Fruit fly (Drosophila melanogaster) whole organism, embryonic: ENCODE data around the gene Xe7.
A peak's percentile ranks its signal among the peaks of the same experiment; 100 is the strongest.

Source experiments
- Atf6 ChIP-seq: fragments of 200-800 bp; sonication (Bioruptor generic); IDR thresholded peaks from 2 replicates; pipeline ENCODE4 v1.3.6; 2022; ENCODE audit warnings: missing biosample characterization, missing genetic modification characterization
- Bdp1 ChIP-seq: fragments of 200-800 bp; sonication (Bioruptor generic); optimal IDR thresholded peaks from 3 replicates; lab custom pipeline; 2016; ENCODE audit warnings: missing biosample characterization, missing genetic modification characterization
- CG10147 ChIP-seq: fragments of 200-800 bp; sonication (Bioruptor generic); optimal IDR thresholded peaks from 2 replicates; lab custom pipeline; 2019; ENCODE audit warnings: missing biosample characterization, mild to moderate bottlenecking, missing genetic modification characterization, moderate library complexity
- CG10209 ChIP-seq: fragments of 200-800 bp; sonication (Bioruptor generic); optimal IDR thresholded peaks from 3 replicates; lab custom pipeline; 2017; ENCODE audit warnings: missing biosample characterization, mild to moderate bottlenecking, missing genetic modification characterization, missing genetic modification reagents
- CG10366 ChIP-seq: fragments of 200-800 bp; sonication (Bioruptor generic); IDR thresholded peaks from 2 replicates; pipeline ENCODE4 v1.3.6; 2022; ENCODE audit warnings: missing biosample characterization, missing genetic modification characterization
- CG10431 ChIP-seq: fragments of 200-800 bp; sonication (Bioruptor generic); optimal IDR thresholded peaks from 3 replicates; lab custom pipeline; 2018; ENCODE audit warnings: missing biosample characterization, mild to moderate bottlenecking, missing genetic modification characterization
- CG11085 ChIP-seq: fragments of 200-800 bp; sonication (Bioruptor generic); IDR thresholded peaks from 2 replicates; pipeline ENCODE4 v1.3.6; 2022; ENCODE audit warnings: missing biosample characterization, missing genetic modification characterization
- CG11560 ChIP-seq: fragments of 200-800 bp; sonication (Bioruptor generic); IDR thresholded peaks from 3 replicates; pipeline ENCODE4 v1.3.6; 2022; ENCODE audit warnings: missing biosample characterization, missing genetic modification characterization
- CG12299 ChIP-seq: fragments of 200-800 bp; sonication (Bioruptor generic); optimal IDR thresholded peaks from 2 replicates; lab custom pipeline; 2018; ENCODE audit warnings: missing biosample characterization, mild to moderate bottlenecking, missing genetic modification characterization
- CG12391 ChIP-seq: fragments of 200-800 bp; sonication (Bioruptor generic); optimal IDR thresholded peaks from 3 replicates; lab custom pipeline; 2018; ENCODE audit warnings: missing biosample characterization, mild to moderate bottlenecking, missing genetic modification characterization, moderate library complexity
- CG14014 ChIP-seq: fragments of 200-800 bp; sonication (Bioruptor generic); IDR thresholded peaks from 2 replicates; pipeline ENCODE4 v1.3.6; 2022; ENCODE audit warnings: missing biosample characterization, missing genetic modification characterization
- CG14667 ChIP-seq: fragments of 200-800 bp; sonication (Bioruptor generic); IDR thresholded peaks from 2 replicates; pipeline ENCODE4 v1.3.6; 2022; ENCODE audit warnings: missing biosample characterization, missing genetic modification characterization
- CG14965 ChIP-seq: fragments of 200-800 bp; sonication (Bioruptor generic); optimal IDR thresholded peaks from 2 replicates; lab custom pipeline; 2016; ENCODE audit warnings: missing biosample characterization, missing genetic modification characterization, borderline replicate concordance
- CG16815 ChIP-seq: fragments of 200-800 bp; sonication (Bioruptor generic); optimal IDR thresholded peaks from 3 replicates; lab custom pipeline; 2017; ENCODE audit warnings: missing biosample characterization, mild to moderate bottlenecking, missing genetic modification characterization
- CG18262 ChIP-seq: fragments of 200-800 bp; optimal IDR thresholded peaks from 3 replicates; lab custom pipeline; 2019; ENCODE audit warnings: missing biosample characterization, mild to moderate bottlenecking, missing genetic modification characterization, moderate library complexity
- CG18764 ChIP-seq: fragments of 200-800 bp; sonication (Bioruptor generic); optimal IDR thresholded peaks from 3 replicates; lab custom pipeline; 2016; ENCODE audit warnings: missing biosample characterization, missing genetic modification characterization
- CG32772 ChIP-seq: fragments of 200-800 bp; sonication (Bioruptor generic); IDR thresholded peaks from 2 replicates; pipeline ENCODE4 v1.3.6; 2022; ENCODE audit warnings: missing biosample characterization, missing genetic modification characterization
- CG3726 ChIP-seq: fragments of 200-800 bp; sonication (Bioruptor generic); IDR thresholded peaks from 3 replicates; pipeline ENCODE4, ENCODE4 v1.3.6; 2022; ENCODE audit warnings: missing biosample characterization, missing genetic modification characterization
- CG4617 ChIP-seq: fragments of 200-800 bp; sonication (Bioruptor generic); optimal IDR thresholded peaks from 3 replicates; lab custom pipeline; 2016; ENCODE audit warnings: missing biosample characterization, missing genetic modification characterization, borderline replicate concordance
- CG4854 ChIP-seq: fragments of 200-800 bp; sonication (Bioruptor generic); optimal IDR thresholded peaks from 2 replicates; lab custom pipeline; 2016; ENCODE audit warnings: missing biosample characterization, missing genetic modification characterization, inconsistent platforms
- CG5245 ChIP-seq: fragments of 200-800 bp; sonication (Bioruptor generic); optimal IDR thresholded peaks from 3 replicates; lab custom pipeline; 2016; ENCODE audit warnings: missing biosample characterization, missing genetic modification characterization
- CG8089 ChIP-seq: fragments of 200-800 bp; sonication (Bioruptor generic); optimal IDR thresholded peaks from 3 replicates; lab custom pipeline; 2016; ENCODE audit warnings: missing biosample characterization, missing genetic modification characterization
- Dip2 ChIP-seq: fragments of 200-800 bp; sonication (Bioruptor generic); IDR thresholded peaks from 2 replicates; pipeline ENCODE4 v1.3.6; 2022; ENCODE audit warnings: missing biosample characterization, missing genetic modification characterization
- Eip74EF ChIP-seq, 2 experiments: fragments of 200-800 bp in 1 of 2; fragments of >200 bp in 1 of 2; sonication (Bioruptor generic) in 1 of 2; optimal IDR thresholded peaks; 2 replicates each; lab custom pipeline; 2017 to 2019; ENCODE audit warnings: missing biosample characterization in 2 of 2, missing genetic modification characterization in 2 of 2, mild to moderate bottlenecking in 1 of 2, moderate library complexity in 1 of 2
- Fer3 ChIP-seq: fragments of 200-800 bp; sonication (Bioruptor generic); optimal IDR thresholded peaks from 2 replicates; lab custom pipeline; 2018; ENCODE audit warnings: missing biosample characterization, mild to moderate bottlenecking, missing genetic modification characterization, moderate library complexity
- HLH4C ChIP-seq: fragments of 200-800 bp; sonication (Bioruptor generic); IDR thresholded peaks from 3 replicates; pipeline ENCODE4 v1.3.6; 2022; ENCODE audit warnings: missing biosample characterization, missing genetic modification characterization; ENCODE audit not compliant: partially characterized antibody
- Max ChIP-seq: fragments of 200-800 bp; sonication (Bioruptor generic); optimal IDR thresholded peaks from 2 replicates; lab custom pipeline; 2016; ENCODE audit warnings: missing biosample characterization, mild to moderate bottlenecking, missing genetic modification characterization
- Oli ChIP-seq: fragments of 200-800 bp; sonication (Bioruptor generic); optimal IDR thresholded peaks from 2 replicates; lab custom pipeline; 2018; ENCODE audit warnings: missing biosample characterization, mild to moderate bottlenecking, missing genetic modification characterization, moderate library complexity
- Opbp ChIP-seq: fragments of 200-800 bp; sonication (Bioruptor generic); IDR thresholded peaks from 3 replicates; pipeline ENCODE4 v1.3.6; 2022; ENCODE audit warnings: missing biosample characterization, missing genetic modification characterization; ENCODE audit not compliant: partially characterized antibody
- TFAM ChIP-seq: fragments of 200-800 bp; sonication (Bioruptor generic); optimal IDR thresholded peaks from 2 replicates; lab custom pipeline; 2017; ENCODE audit warnings: missing biosample characterization, missing genetic modification characterization, inconsistent platforms
- Usf ChIP-seq: fragments of 200-800 bp; sonication (Bioruptor generic); optimal IDR thresholded peaks from 2 replicates; lab custom pipeline; 2017; ENCODE audit warnings: missing genotype, missing biosample characterization, missing genetic modification characterization
- al ChIP-seq: fragments of 200-800 bp; sonication (Bioruptor generic); IDR thresholded peaks from 2 replicates; pipeline ENCODE4 v1.3.6; 2022; ENCODE audit warnings: missing biosample characterization, missing genetic modification characterization
- br ChIP-seq: fragments of >200 bp; optimal IDR thresholded peaks from 2 replicates; lab custom pipeline; 2017
- dati ChIP-seq: fragments of 200-800 bp; sonication (Bioruptor generic); IDR thresholded peaks from 2 replicates; pipeline ENCODE4 v1.3.6; 2022; ENCODE audit warnings: missing biosample characterization, missing genetic modification characterization
- ind ChIP-seq: fragments of 200-800 bp; sonication (Bioruptor generic); optimal IDR thresholded peaks from 3 replicates; lab custom pipeline; 2016; ENCODE audit warnings: missing biosample characterization, missing genetic modification characterization
- jing ChIP-seq: fragments of 200-800 bp; sonication (Bioruptor generic); optimal IDR thresholded peaks from 2 replicates; lab custom pipeline; 2018; ENCODE audit warnings: missing biosample characterization, mild to moderate bottlenecking, missing genetic modification characterization
- p53 ChIP-seq: fragments of 200-800 bp; sonication (Bioruptor generic); optimal IDR thresholded peaks from 2 replicates; lab custom pipeline; 2016; ENCODE audit warnings: missing biosample characterization, missing genetic modification characterization
- peb ChIP-seq: fragments of 200-800 bp; sonication (Bioruptor generic); IDR thresholded peaks from 2 replicates; pipeline ENCODE4 v1.3.6; 2022; ENCODE audit warnings: missing biosample characterization, missing genetic modification characterization
- pnt ChIP-seq: fragments of 200-800 bp; sonication (Bioruptor generic); optimal IDR thresholded peaks from 3 replicates; lab custom pipeline; 2016; ENCODE audit warnings: missing biosample characterization, missing genetic modification characterization
- salm ChIP-seq: fragments of 200-800 bp; sonication (Bioruptor generic); optimal IDR thresholded peaks from 2 replicates; lab custom pipeline; 2018; ENCODE audit warnings: missing biosample characterization, mild to moderate bottlenecking, missing genetic modification characterization
- slou ChIP-seq: fragments of 200-800 bp; sonication (Bioruptor generic); optimal IDR thresholded peaks from 3 replicates; lab custom pipeline; 2016; ENCODE audit warnings: missing biosample characterization, missing genetic modification characterization
- stwl ChIP-seq: fragments of 200-800 bp; sonication (Bioruptor generic); optimal IDR thresholded peaks from 3 replicates; lab custom pipeline; 2018; ENCODE audit warnings: missing biosample characterization, mild to moderate bottlenecking, missing genetic modification characterization, moderate library complexity
- trh ChIP-seq: fragments of 200-800 bp; sonication (Bioruptor generic); optimal IDR thresholded peaks from 2 replicates; lab custom pipeline; 2016; ENCODE audit warnings: missing biosample characterization, missing genetic modification characterization
- twi ChIP-seq: fragments of 200-800 bp; optimal IDR thresholded peaks from 2 replicates; lab custom pipeline; 2019; ENCODE audit warnings: missing biosample characterization, mild to moderate bottlenecking, missing genetic modification characterization, moderate library complexity

Xe7 gene

dm6 chr3R:5624115-5624878 is 44.8 kb downstream of the Xe7 start, which contains the start of the genes Dph4, Spec2 and RpL13A (continued):
- peak; percentile 82 for TF ChIP-seq CG18262 (tag; lab: Kevin White, UChicago)
- TF ChIP-seq CG8089 (GFP tag; lab: Kevin White, UChicago) = peak; percentile 93
- TF ChIP-seq al = no peak
- TF ChIP-seq pnt (GFP tag; lab: Kevin White, UChicago) = peak; percentile 54
- TF ChIP-seq CG32772 = no peak
- peak; percentile 94 for TF ChIP-seq CG10209
- peak in 1 of 2 experiments; percentile 79 for TF ChIP-seq Eip74EF (GFP tag; optimal IDR thresholded peaks at IDR 0.05; lab: Kevin White, UChicago)
- TF ChIP-seq trh = peak; percentile 69
- TF ChIP-seq slou (GFP tag; lab: Kevin White, UChicago) = peak; percentile 88
- TF ChIP-seq CG12299 = peak; percentile 83
- TF ChIP-seq Bdp1 (GFP tag; lab: Kevin White, UChicago) = peak; percentile 88
- peak; percentile 75 for TF ChIP-seq ind (GFP tag; lab: Kevin White, UChicago)
- TF ChIP-seq CG10431 (GFP tag; lab: Kevin White, UChicago) = peak; percentile 92
- no peak for TF ChIP-seq HLH4C (GFP tag; lab: Robert Waterston, UW)
- peak; percentile 90 for TF ChIP-seq Usf (GFP tag; lab: Kevin White, UChicago)
- peak; percentile 72 for TF ChIP-seq jing
- no peak for TF ChIP-seq CG11560 (tag; lab: Robert Waterston, UW)
- TF ChIP-seq peb (GFP tag; lab: Robert Waterston, UW) = no peak
- no peak for TF ChIP-seq dati
- TF ChIP-seq TFAM (GFP tag; lab: Kevin White, UChicago) = peak; percentile 83
- peak; percentile 90 for TF ChIP-seq p53 (GFP tag; lab: Kevin White, UChicago)
- no peak for TF ChIP-seq CG3726 (GFP tag; lab: Robert Waterston, UW)
- peak; percentile 64 for TF ChIP-seq Oli (tag; lab: Kevin White, UChicago)
- no peak for TF ChIP-seq Dip2 (GFP tag; lab: Robert Waterston, UW)
- no peak for TF ChIP-seq CG11085 (GFP tag; lab: Robert Waterston, UW)
- no peak for TF ChIP-seq CG14014
- TF ChIP-seq CG5245 = peak; percentile 86
- TF ChIP-seq Atf6 = no peak
- TF ChIP-seq CG4617 (GFP tag; lab: Kevin White, UChicago) = peak; percentile 83
- TF ChIP-seq CG16815 = peak; percentile 71
- TF ChIP-seq br (lab: Kevin White, UChicago) = no peak
- TF ChIP-seq Opbp (GFP tag; lab: Robert Waterston, UW) = no peak
- peak; percentile 82 for TF ChIP-seq twi (tag; lab: Kevin White, UChicago)
- TF ChIP-seq CG14667 = no peak
- TF ChIP-seq CG4854 (GFP tag; lab: Kevin White, UChicago) = peak; percentile 89
- TF ChIP-seq CG10366 (GFP tag; lab: Robert Waterston, UW) = no peak
- TF ChIP-seq Fer3 (tag; lab: Kevin White, UChicago) = peak; percentile 92
- peak; percentile 82 for TF ChIP-seq salm (tag; lab: Kevin White, UChicago)
- TF ChIP-seq CG10147 (GFP tag; lab: Kevin White, UChicago) = peak; percentile 87
- peak; percentile 83 for TF ChIP-seq CG14965 (GFP tag; lab: Kevin White, UChicago)
- peak; percentile 92 for TF ChIP-seq Max (GFP tag; lab: Kevin White, UChicago)
- TF ChIP-seq stwl (tag; lab: Kevin White, UChicago) = peak; percentile 75
- peak; percentile 91 for TF ChIP-seq CG18764 (GFP tag; lab: Kevin White, UChicago)
- TF ChIP-seq CG12391 (tag; lab: Kevin White, UChicago) = peak; percentile 91
